Fruit fly (Drosophila melanogaster): ENCODE data around the gene cv.

cv gene

dm6 chrX:5672243-5673051, 17.4 kb upstream of the cv start, which contains the start of gene RpL35 (continued):
- TF ChIP-seq Xrp1 (GFP tag; IDR thresholded peaks at IDR 0.05) (peak; percentile 23; the same call in 1 of the 2 replicates), CG14710 (tag; optimal IDR thresholded peaks at IDR 0.05) (peak; percentile 37), Fer1 (GFP tag; optimal IDR thresholded peaks at IDR 0.05) (peak; percentile 65), CG33557 (GFP tag; optimal IDR thresholded peaks at IDR 0.05) (peak; percentile 25), HmgZ (tag; optimal IDR thresholded peaks at IDR 0.05) (peak; percentile 48), CG11695 (GFP tag; IDR thresholded peaks at IDR 0.05) (0 out of 3 replicates have a peak, but pooled peaks have one; percentile 23), sim (GFP tag; IDR thresholded peaks at IDR 0.05) (0 out of 2 replicates have a peak, but pooled peaks have one; percentile 17), CG1529 (GFP tag; optimal IDR thresholded peaks at IDR 0.05) (peak; percentile 20), GATAe (GFP tag; conservative IDR thresholded peaks at IDR 0.05) (no peak), CG31224 (GFP tag; IDR thresholded peaks at IDR 0.05) (no peak), CG18011 (GFP tag; optimal IDR thresholded peaks at IDR 0.05) (peak; percentile 21), cato (GFP tag; optimal IDR thresholded peaks at IDR 0.05; ENCODE audit: borderline replicate concordance) (no peak), Rx (GFP tag; IDR thresholded peaks at IDR 0.05) (no peak), Ptx1 (GFP tag; IDR thresholded peaks at IDR 0.05) (peak; percentile 29; the same call in 1 of the 2 replicates), Dad (GFP tag; optimal IDR thresholded peaks at IDR 0.05) (peak; percentile 33), Abd-B (GFP tag; optimal IDR thresholded peaks at IDR 0.05) (no peak), Dip3 (GFP tag; optimal IDR thresholded peaks at IDR 0.05) (peak; percentile 33), B-H2 (GFP tag; optimal IDR thresholded peaks at IDR 0.05) (peak; percentile 28), CG18619 (GFP tag; optimal IDR thresholded peaks at IDR 0.05) (peak; percentile 33), Side (GFP tag; optimal IDR thresholded peaks at IDR 0.05) (peak; percentile 38), Neu2 (GFP tag; optimal IDR thresholded peaks at IDR 0.05; ENCODE audit: borderline replicate concordance) (no peak), Asciz (GFP tag; optimal IDR thresholded peaks at IDR 0.05) (peak; percentile 54), CG7271 (tag; optimal IDR thresholded peaks at IDR 0.05) (peak; percentile 16), aop (GFP tag; IDR thresholded peaks at IDR 0.05) (0 out of 2 replicates have a peak, but pooled peaks have one; percentile 41), CG5245 (GFP tag; optimal IDR thresholded peaks at IDR 0.05) (no peak), CG8388 (GFP tag; optimal IDR thresholded peaks at IDR 0.05) (peak; percentile 13), bowl (GFP tag; IDR thresholded peaks at IDR 0.05) (no peak), CG15696 (tag; optimal IDR thresholded peaks at IDR 0.05) (peak; percentile 7), Rfx (GFP tag; IDR thresholded peaks at IDR 0.05) (peak; percentile 37; the same call in 1 of the 2 replicates), sr (GFP tag; IDR thresholded peaks at IDR 0.05) (no peak), pzg (GFP tag; optimal IDR thresholded peaks at IDR 0.05) (peak; percentile 53), prd (optimal IDR thresholded peaks at IDR 0.05) (no peak), prd (GFP tag; IDR thresholded peaks at IDR 0.05) (no peak; the same call in 2 of the 3 replicates), MTF-1 (GFP tag; optimal IDR thresholded peaks at IDR 0.05; ENCODE audit: borderline replicate concordance) (peak; percentile 65), dysf (GFP tag; IDR thresholded peaks at IDR 0.05) (0 out of 3 replicates have a peak, but pooled peaks have one; percentile 23), dpn (GFP tag; optimal IDR thresholded peaks at IDR 0.05) (peak in 1 of 2 experiments; percentile 25), fd64A (GFP tag; optimal IDR thresholded peaks at IDR 0.05) (peak; percentile 50), gcm2 (GFP tag; optimal IDR thresholded peaks at IDR 0.05) (peak; percentile 26), knrl (GFP tag; IDR thresholded peaks at IDR 0.05; ENCODE audit: partially characterized antibody) (peak; percentile 65), CG10431 (GFP tag; optimal IDR thresholded peaks at IDR 0.05) (peak; percentile 43), psq (GFP tag; optimal IDR thresholded peaks at IDR 0.05) (no peak), Doc3 (GFP tag; IDR thresholded peaks at IDR 0.05; ENCODE audit: partially characterized antibody) (0 out of 3 replicates have a peak, but pooled peaks have one; percentile 40), CG13424 (tag; optimal IDR thresholded peaks at IDR 0.05) (peak; percentile 9), CG16813 (GFP tag; IDR thresholded peaks at IDR 0.05; ENCODE audit: partially characterized antibody) (peak; percentile 45; the same call in 2 of the 3 replicates), lilli (GFP tag; optimal IDR thresholded peaks at IDR 0.05) (peak; percentile 58), Adf1 (GFP tag; IDR thresholded peaks at IDR 0.05) (peak; percentile 22; the same call in 1 of the 2 replicates), NC2α (GFP tag; optimal IDR thresholded peaks at IDR 0.05) (no peak), ash1 (GFP tag; optimal IDR thresholded peaks at IDR 0.05) (peak; percentile 10)
